Fruit fly (Drosophila melanogaster): ENCODE data around the gene nebu.

Gene nebu

dm6 chr3L:12813907-12814306, 29.0 kb downstream of the nebu start, which contains the start of the genes Sf3a2 and CG42588 (continued):
- TF ChIP-seq CG12071 (GFP tag; optimal IDR thresholded peaks at IDR 0.05) = no peak
- peak; percentile 53; the same call in 1 of the 2 replicates for TF ChIP-seq CG5953 (GFP tag; IDR thresholded peaks at IDR 0.05)
- peak; percentile 83 for TF ChIP-seq unc-4 (GFP tag; IDR thresholded peaks at IDR 0.05; ENCODE audit: partially characterized antibody)
- TF ChIP-seq vnd (GFP tag; IDR thresholded peaks at IDR 0.05; ENCODE audit: partially characterized antibody) = peak; percentile 68
- TF ChIP-seq CG2875 (GFP tag; optimal IDR thresholded peaks at IDR 0.05) = no peak
- TF ChIP-seq CG6791 (GFP tag; IDR thresholded peaks at IDR 0.05; ENCODE audit: partially characterized antibody) = no peak; the same call in 1 of the 3 replicates
- peak; percentile 63 for TF ChIP-seq CG8290 (GFP tag; optimal IDR thresholded peaks at IDR 0.05)
- no peak for TF ChIP-seq CG8290 (tag; optimal IDR thresholded peaks at IDR 0.05)
- no peak for TF ChIP-seq p53 (GFP tag; optimal IDR thresholded peaks at IDR 0.05)
- peak; percentile 72 for TF ChIP-seq tgo (GFP tag; IDR thresholded peaks at IDR 0.05)
- no peak for TF ChIP-seq CG7271 (tag; optimal IDR thresholded peaks at IDR 0.05)
- TF ChIP-seq br (optimal IDR thresholded peaks at IDR 0.05) = no peak
- TF ChIP-seq lilli (GFP tag; optimal IDR thresholded peaks at IDR 0.05) = peak; percentile 80
- no peak for TF ChIP-seq CG3163 (GFP tag; optimal IDR thresholded peaks at IDR 0.05)
- TF ChIP-seq D19A (tag; optimal IDR thresholded peaks at IDR 0.05) = peak; percentile 36
- peak; percentile 41 for TF ChIP-seq Fer2 (tag; optimal IDR thresholded peaks at IDR 0.05)
- no peak for TF ChIP-seq Gsc (GFP tag; IDR thresholded peaks at IDR 0.05)
- TF ChIP-seq schlank (tag; optimal IDR thresholded peaks at IDR 0.05) = no peak
- TF ChIP-seq Sin3A (optimal IDR thresholded peaks at IDR 0.05) = peak; percentile 21
- no peak for TF ChIP-seq slp2 (GFP tag; optimal IDR thresholded peaks at IDR 0.05)
- no peak for TF ChIP-seq CG15269 (tag; optimal IDR thresholded peaks at IDR 0.05)
- TF ChIP-seq CG8765 (GFP tag; IDR thresholded peaks at IDR 0.05) = no peak
- no peak for TF ChIP-seq sim (GFP tag; IDR thresholded peaks at IDR 0.05)
- TF ChIP-seq CG17359 (tag; optimal IDR thresholded peaks at IDR 0.05) = peak; percentile 48
- peak; percentile 44 for TF ChIP-seq CG16815 (GFP tag; optimal IDR thresholded peaks at IDR 0.05)
- 0 out of 3 replicates have a peak, but pooled peaks have one; percentile 42 for TF ChIP-seq Optix (GFP tag; IDR thresholded peaks at IDR 0.05)
- no peak for TF ChIP-seq bowl (GFP tag; IDR thresholded peaks at IDR 0.05)
- TF ChIP-seq sug (tag; optimal IDR thresholded peaks at IDR 0.05) = peak; percentile 74
- TF ChIP-seq Xrp1 (GFP tag; IDR thresholded peaks at IDR 0.05) = peak; percentile 73
- peak; percentile 83 for TF ChIP-seq CG3847 (GFP tag; IDR thresholded peaks at IDR 0.05)
- peak; percentile 68 for TF ChIP-seq CG4404 (GFP tag; IDR thresholded peaks at IDR 0.05)
- no peak for TF ChIP-seq cad (GFP tag; optimal IDR thresholded peaks at IDR 0.05)
- no peak for TF ChIP-seq CG10431 (GFP tag; optimal IDR thresholded peaks at IDR 0.05)
- peak; percentile 48 for TF ChIP-seq nerfin-1 (tag; optimal IDR thresholded peaks at IDR 0.05)
- peak; percentile 85 for TF ChIP-seq YL-1 (GFP tag; optimal IDR thresholded peaks at IDR 0.05)
- TF ChIP-seq CG43689 (GFP tag; IDR thresholded peaks at IDR 0.05) = no peak
- TF ChIP-seq Chrac-16 (GFP tag; optimal IDR thresholded peaks at IDR 0.05) = peak; percentile 73

DNA sequence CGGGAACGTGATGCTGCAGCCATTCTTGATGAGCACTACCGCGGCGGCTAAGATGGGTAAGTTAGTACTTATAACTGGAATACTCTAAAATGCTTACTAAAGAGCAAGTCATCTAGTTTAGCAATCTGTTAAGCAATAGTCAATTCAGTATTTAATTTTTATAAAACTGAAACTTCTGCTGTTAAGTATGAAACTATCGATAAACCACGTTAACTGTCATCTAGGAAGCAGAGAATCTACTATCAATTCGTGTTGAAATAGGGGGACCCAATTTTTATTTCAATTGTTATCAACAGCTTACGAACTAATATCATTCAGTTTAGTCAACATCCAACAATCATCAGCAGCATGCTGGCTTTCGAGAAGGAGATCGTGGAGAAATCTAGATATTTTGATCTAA, 34.5 kb downstream of the nebu start, which contains the start of gene CG32110:
Gene CG32110, plus strand, starts transcription at position 301 of the 400 bp plus-strand sequence.
- TF ChIP-seq CG6791 (GFP tag; IDR thresholded peaks at IDR 0.05; ENCODE audit: partially characterized antibody) (no peak), CoRest (tag; optimal IDR thresholded peaks at IDR 0.05) (no peak), CG6175 (GFP tag; IDR thresholded peaks at IDR 0.05) (no peak), CG32772 (GFP tag; IDR thresholded peaks at IDR 0.05) (no peak), Blimp-1 (GFP tag; optimal IDR thresholded peaks at IDR 0.05) (no peak), CG18599 (GFP tag; optimal IDR thresholded peaks at IDR 0.05) (no peak), gce (GFP tag; IDR thresholded peaks at IDR 0.05) (no peak), CG1647 (GFP tag; optimal IDR thresholded peaks at IDR 0.05) (no peak), sqz (GFP tag; optimal IDR thresholded peaks at IDR 0.05) (no peak), HLH54F (GFP tag; optimal IDR thresholded peaks at IDR 0.05) (no peak), CG17385 (GFP tag; optimal IDR thresholded peaks at IDR 0.05) (no peak), Dip3 (GFP tag; optimal IDR thresholded peaks at IDR 0.05) (no peak), CG8089 (GFP tag; optimal IDR thresholded peaks at IDR 0.05) (no peak)
